Fruit fly (Drosophila melanogaster): ENCODE measurements around the gene CG34269.
A peak's percentile ranks its signal among the peaks of the same experiment; 100 is the strongest.

dm6 chr3L:484554-485305 lies 43.4 kb upstream of the CG34269 start:
- TF ChIP-seq spab (GFP tag; optimal IDR thresholded peaks at IDR 0.05) (peak; percentile 49), Blimp-1 (GFP tag; optimal IDR thresholded peaks at IDR 0.05) (no peak), cyc (GFP tag; optimal IDR thresholded peaks at IDR 0.05) (no peak), vri (GFP tag; optimal IDR thresholded peaks at IDR 0.05) (no peak), net (GFP tag; optimal IDR thresholded peaks at IDR 0.05) (peak; percentile 38), CG8119 (GFP tag; IDR thresholded peaks at IDR 0.05) (0 out of 3 replicates have a peak, but pooled peaks have one; percentile 11), CG11294 (GFP tag; IDR thresholded peaks at IDR 0.05) (no peak), topi (GFP tag; optimal IDR thresholded peaks at IDR 0.05) (peak; percentile 32), CG34406 (GFP tag; optimal IDR thresholded peaks at IDR 0.05) (peak; percentile 0), CG6792 (GFP tag; optimal IDR thresholded peaks at IDR 0.05) (peak; percentile 25), CG6854 (GFP tag; optimal IDR thresholded peaks at IDR 0.05) (no peak), CG6163 (GFP tag; IDR thresholded peaks at IDR 0.05) (no peak)

All from whole organism, prepupa.